Worm (Caenorhabditis elegans): ENCODE data around the gene gst-35.

The gst-35 gene

DNA sequence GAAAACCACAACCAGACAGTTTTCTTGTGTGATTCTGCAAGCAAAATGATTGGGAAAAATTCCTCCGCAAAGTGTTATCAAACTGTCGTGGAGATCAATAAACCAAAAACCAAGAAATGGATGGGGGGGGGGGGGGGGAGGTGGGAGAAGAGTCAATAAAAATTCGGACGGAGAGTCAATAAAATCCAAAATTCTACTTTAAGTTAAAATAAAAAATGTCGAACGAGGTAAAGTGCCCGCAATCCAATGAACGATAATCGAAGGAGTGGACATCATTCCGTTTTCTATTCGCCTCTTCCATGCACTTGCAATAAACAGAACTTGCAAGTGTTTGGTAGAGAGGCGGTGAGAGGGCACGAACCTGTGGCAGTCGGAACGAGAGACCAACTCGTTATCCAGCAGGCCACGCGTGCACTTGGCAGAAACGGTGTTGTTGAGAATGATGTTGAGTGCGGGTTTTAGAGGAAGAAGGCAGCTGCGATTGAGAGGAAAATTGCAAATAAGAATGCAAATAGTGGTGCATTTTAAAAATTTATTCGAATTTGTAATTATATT is 19.4 kb downstream of the gst-35 start, which contains the start of gene gst-27 (continued):
- TF ChIP-seq snpc-1.3 (tag; optimal IDR thresholded peaks at IDR 0.05; ENCODE audit: insufficient read depth) (peak; percentile 95), rcor-1 (GFP tag; IDR thresholded peaks at IDR 0.05) (peak; percentile 83), K12H6.12 (tag; optimal IDR thresholded peaks at IDR 0.05) (peak; percentile 82), attf-6 (GFP tag; IDR thresholded peaks at IDR 0.05) (peak; percentile 61), hsf-1 (GFP tag; IDR thresholded peaks at IDR 0.05) (peak; percentile 72), B0035.1 (tag; optimal IDR thresholded peaks at IDR 0.05) (peak; percentile 61), him-1 (tag; optimal IDR thresholded peaks at IDR 0.05) (peak; percentile 88), egl-18 (GFP tag; IDR thresholded peaks at IDR 0.05) (no peak), let-526 (GFP tag; IDR thresholded peaks at IDR 0.05) (peak; percentile 72; the same call in 1 of the 2 replicates), C17E4.6 (GFP tag; IDR thresholded peaks at IDR 0.05) (peak; percentile 70), ztf-22 (GFP tag; optimal IDR thresholded peaks at IDR 0.05) (peak; percentile 85), T07F8.4 (tag; optimal IDR thresholded peaks at IDR 0.05) (peak; percentile 89), D2030.7 (GFP tag; IDR thresholded peaks at IDR 0.05) (peak; percentile 98), snpc-1.1 (tag; optimal IDR thresholded peaks at IDR 0.05; ENCODE audit: insufficient read depth) (peak; percentile 78), dpff-1 (tag; optimal IDR thresholded peaks at IDR 0.05) (peak; percentile 82), madf-6 (GFP tag; IDR thresholded peaks at IDR 0.05) (peak; percentile 74), Y56A3A.18 (GFP tag; IDR thresholded peaks at IDR 0.05) (peak; percentile 85), ccch-3 (GFP tag; optimal IDR thresholded peaks at IDR 0.05) (peak; percentile 55), ZK185.1 (tag; optimal IDR thresholded peaks at IDR 0.05; ENCODE audit: poor library complexity, severe bottlenecking) (peak; percentile 95), nfya-1 (tag; optimal IDR thresholded peaks at IDR 0.05; ENCODE audit: borderline replicate concordance, insufficient read depth) (no peak), gei-17 (GFP tag; optimal IDR thresholded peaks at IDR 0.05) (peak; percentile 59), mel-28 (tag; optimal IDR thresholded peaks at IDR 0.05; ENCODE audit: borderline replicate concordance) (peak; percentile 79), hlh-26 (GFP tag; conservative IDR thresholded peaks at IDR 0.05) (no peak), unc-62 (GFP tag; optimal IDR thresholded peaks at IDR 0.05) (no peak), sdz-38 (tag; optimal IDR thresholded peaks at IDR 0.05) (no peak), cebp-1 (GFP tag; IDR thresholded peaks at IDR 0.05) (no peak), cebp-1 (tag; optimal IDR thresholded peaks at IDR 0.05) (peak; percentile 86), K11D2.4 (GFP tag; IDR thresholded peaks at IDR 0.05) (peak; percentile 38; the same call in 1 of the 2 replicates), lin-26 (GFP tag; IDR thresholded peaks at IDR 0.05) (peak; percentile 97), aptf-2 (GFP tag; conservative IDR thresholded peaks at IDR 0.05) (no peak), nhr-27 (tag; optimal IDR thresholded peaks at IDR 0.05) (peak; percentile 63), Y53F4B.3 (GFP tag; IDR thresholded peaks at IDR 0.05) (peak; percentile 56; the same call in 1 of the 2 replicates), mcd-1 (GFP tag; IDR thresholded peaks at IDR 0.05) (peak; percentile 77), attf-5 (GFP tag; optimal IDR thresholded peaks at IDR 0.05) (peak; percentile 82), madf-10 (tag; optimal IDR thresholded peaks at IDR 0.05) (peak; percentile 88), F39B2.1 (GFP tag; IDR thresholded peaks at IDR 0.05) (no peak), nhr-120 (GFP tag; IDR thresholded peaks at IDR 0.05) (0 out of 2 replicates have a peak, but pooled peaks have one; percentile 72), lsy-27 (tag; optimal IDR thresholded peaks at IDR 0.05; ENCODE audit: borderline replicate concordance, insufficient read depth) (peak; percentile 41), tlf-1 (GFP tag; optimal IDR thresholded peaks at IDR 0.05) (peak; percentile 76), snpc-3.4 (tag; optimal IDR thresholded peaks at IDR 0.05) (peak; percentile 83), F37B4.10 (GFP tag; IDR thresholded peaks at IDR 0.05) (no peak), mxl-1 (tag; optimal IDR thresholded peaks at IDR 0.05) (peak; percentile 87), attf-3 (GFP tag; conservative IDR thresholded peaks at IDR 0.05) (peak; percentile 60; the same call in 1 of the 2 replicates), B0336.3 (GFP tag; IDR thresholded peaks at IDR 0.05) (peak; percentile 87), lin-54 (GFP tag; optimal IDR thresholded peaks at IDR 0.05) (peak; percentile 82), madf-3 (GFP tag; IDR thresholded peaks at IDR 0.05) (peak; percentile 36; the same call in 1 of the 2 replicates)

Measured in whole organism, young adult.